Fruit fly (Drosophila melanogaster): ENCODE data around the gene Asciz.

Gene Asciz

DNA sequence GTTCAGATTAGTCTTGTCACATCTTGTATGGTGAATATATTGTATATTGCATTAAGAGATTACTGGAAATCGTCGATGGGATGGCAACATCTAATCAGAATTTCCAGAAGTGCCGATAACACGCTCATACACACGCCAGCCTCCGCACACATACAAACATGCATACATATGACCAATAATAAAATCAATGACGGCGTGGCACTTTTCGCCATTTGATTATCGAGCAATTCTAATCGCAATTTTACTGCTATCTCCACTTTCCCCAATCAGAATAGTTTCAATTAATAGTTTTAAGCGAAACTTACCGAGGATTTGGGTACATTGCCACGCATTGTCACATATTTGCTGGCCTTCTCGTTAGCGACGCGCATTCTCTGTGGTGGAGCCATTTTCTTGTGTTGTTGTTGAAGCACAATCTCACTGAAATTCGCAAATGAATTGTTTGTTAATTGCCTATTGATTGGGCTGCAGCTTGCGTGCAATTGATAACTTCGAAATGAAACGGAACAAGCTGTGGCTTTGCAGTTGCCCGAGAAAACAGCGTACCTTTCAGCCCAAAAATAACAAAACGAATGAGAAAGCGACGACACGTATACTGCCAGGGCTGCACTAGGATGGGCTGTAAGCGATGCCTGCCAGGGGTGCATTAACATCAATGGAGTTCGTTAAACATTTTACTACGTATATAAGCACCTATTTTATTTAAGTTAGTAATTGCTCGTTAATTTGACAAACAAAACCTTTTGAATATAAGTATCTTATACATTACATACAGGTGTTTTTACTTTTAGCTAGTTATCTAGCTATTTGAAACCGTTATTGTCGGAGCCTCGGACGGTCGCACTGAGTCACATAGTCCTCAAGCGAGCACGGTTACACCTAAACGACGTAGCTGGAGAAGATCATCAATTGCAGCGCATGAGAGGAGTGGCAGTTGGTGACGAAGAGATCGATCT, 32.7 kb upstream of the Asciz start, which contains the start of the genes CG32276 and gry:
CG32276 (minus strand) TSS at position 601 of the 956 bp plus-strand sequence.
gry (plus strand) TSS at position 644 of the 956 bp plus-strand sequence.
- TF ChIP-seq Crg-1 (GFP tag; optimal IDR thresholded peaks at IDR 0.05) = peak; percentile 74
- peak; percentile 78 for TF ChIP-seq CG12768 (GFP tag; optimal IDR thresholded peaks at IDR 0.05)
- TF ChIP-seq CG5204 (GFP tag; optimal IDR thresholded peaks at IDR 0.05) = peak; percentile 82
- peak; percentile 81 for TF ChIP-seq CG14711 (tag; optimal IDR thresholded peaks at IDR 0.05)
- peak; percentile 93 for TF ChIP-seq toe (GFP tag; optimal IDR thresholded peaks at IDR 0.05)
- TF ChIP-seq Mnt (GFP tag; optimal IDR thresholded peaks at IDR 0.05) = peak; percentile 90
- TF ChIP-seq Clk (GFP tag; optimal IDR thresholded peaks at IDR 0.05) = peak; percentile 49
- TF ChIP-seq CG33017 (tag; optimal IDR thresholded peaks at IDR 0.05) = peak; percentile 62
- peak; percentile 87 for TF ChIP-seq Hr96 (GFP tag; optimal IDR thresholded peaks at IDR 0.05)
- peak; percentile 88 for TF ChIP-seq CG7101 (tag; optimal IDR thresholded peaks at IDR 0.05)
- peak; percentile 82 for TF ChIP-seq CG1620 (GFP tag; optimal IDR thresholded peaks at IDR 0.05)
- TF ChIP-seq pad (GFP tag; optimal IDR thresholded peaks at IDR 0.05) = peak; percentile 71
- TF ChIP-seq kay (GFP tag; ENCODE audit: borderline replicate concordance) = no peak
- peak; percentile 58 for TF ChIP-seq cic (GFP tag; optimal IDR thresholded peaks at IDR 0.05)
- peak; percentile 82 for TF ChIP-seq CG7045 (GFP tag; optimal IDR thresholded peaks at IDR 0.05)
- peak; percentile 87 for TF ChIP-seq CG11617 (GFP tag; optimal IDR thresholded peaks at IDR 0.05)
- no peak for TF ChIP-seq cnc (optimal IDR thresholded peaks at IDR 0.05)
- TF ChIP-seq bab1 (GFP tag; optimal IDR thresholded peaks at IDR 0.05) = peak; percentile 91
- TF ChIP-seq ovo (GFP tag; optimal IDR thresholded peaks at IDR 0.05) = peak; percentile 91
- TF ChIP-seq tj (GFP tag; optimal IDR thresholded peaks at IDR 0.05) = peak; percentile 65

DNA sequence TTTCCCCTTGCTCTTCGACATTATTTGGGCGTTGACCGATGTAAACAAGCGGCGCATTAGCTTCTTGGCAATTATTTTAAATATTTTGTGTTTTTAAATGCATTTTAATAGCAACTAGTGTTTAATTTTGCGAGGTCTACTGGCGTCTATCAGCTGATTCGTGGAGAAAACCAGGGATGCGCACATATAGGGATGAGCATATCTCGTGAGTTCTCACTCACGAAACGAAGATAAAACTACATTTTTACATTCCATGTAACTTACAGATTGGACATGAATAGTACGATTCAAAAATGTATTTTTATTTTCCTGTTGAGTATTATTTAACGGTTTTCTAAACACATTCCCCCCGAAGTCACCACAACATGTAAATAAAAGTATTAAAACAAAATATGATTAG, 31.4 kb upstream of the Asciz start, which contains the start of gene CG14966:
CG14966 (minus strand) TSS at position 168 of the 400 bp plus-strand sequence.
- TF ChIP-seq tj (GFP tag; optimal IDR thresholded peaks at IDR 0.05) (peak; percentile 32), CG12768 (GFP tag; optimal IDR thresholded peaks at IDR 0.05) (no peak), bab1 (GFP tag; optimal IDR thresholded peaks at IDR 0.05) (peak; percentile 80), Mnt (GFP tag; optimal IDR thresholded peaks at IDR 0.05) (peak; percentile 57), Clk (GFP tag; optimal IDR thresholded peaks at IDR 0.05) (no peak), pad (GFP tag; optimal IDR thresholded peaks at IDR 0.05) (no peak), CG33017 (tag; optimal IDR thresholded peaks at IDR 0.05) (peak; percentile 6), Hr96 (GFP tag; optimal IDR thresholded peaks at IDR 0.05) (no peak), CG7045 (GFP tag; optimal IDR thresholded peaks at IDR 0.05) (peak; percentile 5), ovo (GFP tag; optimal IDR thresholded peaks at IDR 0.05) (peak; percentile 54), CG7101 (tag; optimal IDR thresholded peaks at IDR 0.05) (peak; percentile 50), cnc (optimal IDR thresholded peaks at IDR 0.05) (no peak), kay (GFP tag; ENCODE audit: borderline replicate concordance) (no peak), CG5204 (GFP tag; optimal IDR thresholded peaks at IDR 0.05) (no peak), CG14711 (tag; optimal IDR thresholded peaks at IDR 0.05) (no peak), toe (GFP tag; optimal IDR thresholded peaks at IDR 0.05) (peak; percentile 23), Crg-1 (GFP tag; optimal IDR thresholded peaks at IDR 0.05) (no peak), cic (GFP tag; optimal IDR thresholded peaks at IDR 0.05) (peak; percentile 2), CG1620 (GFP tag; optimal IDR thresholded peaks at IDR 0.05) (peak; percentile 32), CG11617 (GFP tag; optimal IDR thresholded peaks at IDR 0.05) (peak; percentile 40)

DNA sequence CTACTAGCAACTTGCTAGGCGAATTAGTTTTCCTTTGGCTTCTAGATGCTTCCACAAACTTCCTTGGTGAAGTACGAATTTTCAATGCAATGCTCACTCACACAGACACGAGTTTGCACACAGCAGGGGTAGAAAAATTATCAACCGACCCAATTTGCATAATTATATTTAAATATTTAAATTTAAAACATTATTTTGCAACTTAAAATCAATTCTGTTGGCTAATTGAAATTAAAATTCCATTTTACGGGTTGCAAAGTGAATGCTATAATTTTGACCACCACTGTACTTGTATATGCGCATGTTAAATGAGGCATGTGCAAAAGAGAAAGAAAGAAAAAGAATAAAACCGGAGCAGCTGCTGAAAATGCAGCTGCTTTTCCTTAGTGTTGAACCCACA, 28.0 kb upstream of the Asciz start:
- peak; percentile 87 for TF ChIP-seq bab1 (GFP tag; optimal IDR thresholded peaks at IDR 0.05)
- TF ChIP-seq Clk (GFP tag; optimal IDR thresholded peaks at IDR 0.05) = peak; percentile 41
- peak; percentile 70 for TF ChIP-seq pad (GFP tag; optimal IDR thresholded peaks at IDR 0.05)
- peak; percentile 94 for TF ChIP-seq CG14711 (tag; optimal IDR thresholded peaks at IDR 0.05)
- peak; percentile 58 for TF ChIP-seq tj (GFP tag; optimal IDR thresholded peaks at IDR 0.05)
- peak; percentile 88 for TF ChIP-seq CG7045 (GFP tag; optimal IDR thresholded peaks at IDR 0.05)
- peak; percentile 59 for TF ChIP-seq CG1620 (GFP tag; optimal IDR thresholded peaks at IDR 0.05)
- peak; percentile 40 for TF ChIP-seq Crg-1 (GFP tag; optimal IDR thresholded peaks at IDR 0.05)
- peak; percentile 35 for TF ChIP-seq Hr96 (GFP tag; optimal IDR thresholded peaks at IDR 0.05)
- TF ChIP-seq cic (GFP tag; optimal IDR thresholded peaks at IDR 0.05) = peak; percentile 48
- TF ChIP-seq CG7101 (tag; optimal IDR thresholded peaks at IDR 0.05) = peak; percentile 94
- TF ChIP-seq CG11617 (GFP tag; optimal IDR thresholded peaks at IDR 0.05) = peak; percentile 86
- peak; percentile 46 for TF ChIP-seq CG5204 (GFP tag; optimal IDR thresholded peaks at IDR 0.05)
- TF ChIP-seq cnc (optimal IDR thresholded peaks at IDR 0.05) = no peak
- peak; percentile 77 for TF ChIP-seq Mnt (GFP tag; optimal IDR thresholded peaks at IDR 0.05)
- no peak for TF ChIP-seq ovo (GFP tag; optimal IDR thresholded peaks at IDR 0.05)
- peak; percentile 87 for TF ChIP-seq CG12768 (GFP tag; optimal IDR thresholded peaks at IDR 0.05)
- TF ChIP-seq CG33017 (tag; optimal IDR thresholded peaks at IDR 0.05) = peak; percentile 95
- TF ChIP-seq toe (GFP tag; optimal IDR thresholded peaks at IDR 0.05) = no peak
- no peak for TF ChIP-seq kay (GFP tag; ENCODE audit: borderline replicate concordance)

DNA sequence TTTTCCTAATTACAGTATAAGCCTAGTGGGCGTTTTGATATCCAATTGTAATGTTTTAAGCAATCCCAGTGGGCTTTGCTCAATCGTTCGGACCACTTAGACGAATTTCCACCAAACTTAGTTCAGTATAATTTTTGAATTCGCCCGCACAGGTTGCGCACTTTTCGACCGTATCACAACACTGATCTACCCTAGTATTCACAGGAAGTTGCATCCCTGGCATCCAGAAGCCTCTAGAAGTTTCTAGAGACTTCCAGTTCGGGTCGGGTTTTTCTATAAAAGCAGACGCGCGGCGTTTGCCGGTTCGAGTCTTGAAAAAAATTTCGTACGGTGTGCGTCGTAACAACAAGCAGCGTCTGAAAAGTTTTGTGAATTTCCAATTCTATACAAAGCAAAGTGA, 26.9 kb upstream of the Asciz start, which contains the start of gene Hsp83:
Hsp83 (plus strand) TSS at position 58 of the 400 bp plus-strand sequence.
- TF ChIP-seq CG11617 (GFP tag; optimal IDR thresholded peaks at IDR 0.05) (peak; percentile 99), kay (GFP tag; ENCODE audit: borderline replicate concordance) (peak; percentile 98), bab1 (GFP tag; optimal IDR thresholded peaks at IDR 0.05) (peak; percentile 98), Hr96 (GFP tag; optimal IDR thresholded peaks at IDR 0.05) (peak; percentile 97), CG7045 (GFP tag; optimal IDR thresholded peaks at IDR 0.05) (peak; percentile 99), Mnt (GFP tag; optimal IDR thresholded peaks at IDR 0.05) (peak; percentile 98), CG7101 (tag; optimal IDR thresholded peaks at IDR 0.05) (peak; percentile 99), CG1620 (GFP tag; optimal IDR thresholded peaks at IDR 0.05) (peak; percentile 91), tj (GFP tag; optimal IDR thresholded peaks at IDR 0.05) (peak; percentile 87), CG33017 (tag; optimal IDR thresholded peaks at IDR 0.05) (peak; percentile 99), toe (GFP tag; optimal IDR thresholded peaks at IDR 0.05) (peak; percentile 86), CG14711 (tag; optimal IDR thresholded peaks at IDR 0.05) (peak; percentile 86), pad (GFP tag; optimal IDR thresholded peaks at IDR 0.05) (peak; percentile 91), CG12768 (GFP tag; optimal IDR thresholded peaks at IDR 0.05) (peak; percentile 99), CG5204 (GFP tag; optimal IDR thresholded peaks at IDR 0.05) (peak; percentile 96), cnc (optimal IDR thresholded peaks at IDR 0.05) (no peak), Crg-1 (GFP tag; optimal IDR thresholded peaks at IDR 0.05) (peak; percentile 99), Clk (GFP tag; optimal IDR thresholded peaks at IDR 0.05) (peak; percentile 92), cic (GFP tag; optimal IDR thresholded peaks at IDR 0.05) (peak; percentile 99), ovo (GFP tag; optimal IDR thresholded peaks at IDR 0.05) (peak; percentile 96)
